Fruit fly (Drosophila melanogaster): ENCODE results near the gene eEF2.

Gene eEF2

DNA sequence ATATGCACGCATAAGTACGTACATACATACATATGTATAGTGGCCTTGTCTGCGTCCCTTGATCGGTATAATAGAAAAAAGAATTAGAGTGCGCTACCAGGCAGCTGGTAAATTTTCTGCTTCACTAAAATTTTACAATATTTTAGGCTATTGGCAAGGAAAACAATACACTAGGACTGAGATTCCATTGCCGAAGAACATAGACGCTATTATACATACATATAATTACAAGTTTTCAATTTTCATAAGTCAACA is 51.5 kb downstream of the eEF2 start:
- TF ChIP-seq Myc (optimal IDR thresholded peaks at IDR 0.05) (no peak), psq (optimal IDR thresholded peaks at IDR 0.05) (no peak), ttk (optimal IDR thresholded peaks at IDR 0.05) (no peak), insv (optimal IDR thresholded peaks at IDR 0.05) (no peak), Sin3A (optimal IDR thresholded peaks at IDR 0.05) (no peak), h (optimal IDR thresholded peaks at IDR 0.05) (no peak)

DNA sequence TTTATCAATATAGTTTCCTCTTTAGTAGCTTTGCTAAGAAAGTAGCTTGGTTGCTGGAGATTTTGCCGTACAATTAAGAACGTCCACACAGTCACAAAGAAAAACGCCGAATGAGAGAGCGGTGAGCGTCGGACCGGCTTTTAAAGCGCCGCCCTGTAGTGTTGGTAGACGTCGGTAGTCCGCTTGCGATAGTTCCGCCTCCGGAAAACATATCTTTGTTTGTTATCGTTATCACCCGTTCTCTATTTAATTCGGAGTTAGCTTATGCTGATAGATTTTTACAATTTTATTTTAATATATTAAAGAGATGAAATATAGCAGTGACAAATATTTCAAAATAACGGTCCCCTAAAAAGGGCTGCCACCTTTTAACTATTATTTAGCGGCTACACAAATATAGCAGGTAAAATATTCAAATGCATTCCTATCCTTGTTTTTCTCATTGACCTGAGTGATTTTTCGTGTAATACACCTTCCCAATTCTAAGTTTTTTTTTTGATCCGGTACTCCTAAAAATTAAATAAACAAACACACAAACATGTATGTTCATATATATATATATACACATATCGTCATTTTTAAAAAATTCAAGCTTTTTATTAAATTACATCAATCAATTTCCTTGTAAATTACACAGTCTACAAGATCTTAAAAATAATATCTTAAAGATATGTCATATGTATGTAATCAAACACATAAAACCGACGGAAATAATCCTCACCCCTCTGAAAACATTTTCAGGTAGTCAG is 52.0 kb downstream of the eEF2 start, which contains the start of gene Df31:
Gene Df31, minus strand, starts transcription at position 119 of the 749 bp plus-strand sequence.
- TF ChIP-seq Myc (optimal IDR thresholded peaks at IDR 0.05): no peak
- TF ChIP-seq h (optimal IDR thresholded peaks at IDR 0.05): no peak
- TF ChIP-seq psq (optimal IDR thresholded peaks at IDR 0.05): no peak
- TF ChIP-seq insv (optimal IDR thresholded peaks at IDR 0.05): no peak
- TF ChIP-seq ttk (optimal IDR thresholded peaks at IDR 0.05): no peak
- TF ChIP-seq Sin3A (optimal IDR thresholded peaks at IDR 0.05): no peak

DNA sequence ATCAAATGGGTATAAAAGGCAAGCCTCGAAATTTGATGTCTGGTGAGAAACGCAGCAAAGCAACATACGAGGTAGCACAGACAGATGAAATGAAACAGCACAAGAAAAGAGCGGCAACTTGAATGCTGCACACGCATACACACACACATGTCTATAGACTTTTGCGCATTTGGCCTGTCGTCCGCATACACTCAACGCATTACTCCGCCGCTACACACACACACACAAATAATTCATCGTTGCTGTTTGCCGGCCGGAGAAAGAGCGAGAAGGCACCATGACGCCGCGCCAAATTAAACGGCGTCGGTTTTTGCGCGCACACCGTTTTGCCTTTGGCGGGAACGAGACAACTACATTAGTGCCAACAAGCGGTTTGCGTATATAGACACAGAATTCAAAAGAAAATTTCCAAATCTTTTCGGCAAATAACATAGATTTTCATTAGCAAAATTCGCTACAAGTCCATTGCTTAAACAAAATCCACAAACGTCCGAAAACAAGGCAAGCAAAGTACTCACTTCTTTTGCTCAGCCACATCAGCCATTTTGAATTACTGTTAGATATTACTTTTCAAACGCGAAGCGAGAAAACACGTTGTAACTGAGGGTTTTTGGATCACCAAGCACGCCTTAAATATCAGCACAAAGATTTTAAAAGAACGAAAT is 52.7 kb downstream of the eEF2 start:
- TF ChIP-seq psq (optimal IDR thresholded peaks at IDR 0.05): no peak
- TF ChIP-seq ttk (optimal IDR thresholded peaks at IDR 0.05): no peak
- no peak for TF ChIP-seq Myc (optimal IDR thresholded peaks at IDR 0.05)
- no peak for TF ChIP-seq insv (optimal IDR thresholded peaks at IDR 0.05)
- TF ChIP-seq Sin3A (optimal IDR thresholded peaks at IDR 0.05): no peak
- no peak for TF ChIP-seq h (optimal IDR thresholded peaks at IDR 0.05)

DNA sequence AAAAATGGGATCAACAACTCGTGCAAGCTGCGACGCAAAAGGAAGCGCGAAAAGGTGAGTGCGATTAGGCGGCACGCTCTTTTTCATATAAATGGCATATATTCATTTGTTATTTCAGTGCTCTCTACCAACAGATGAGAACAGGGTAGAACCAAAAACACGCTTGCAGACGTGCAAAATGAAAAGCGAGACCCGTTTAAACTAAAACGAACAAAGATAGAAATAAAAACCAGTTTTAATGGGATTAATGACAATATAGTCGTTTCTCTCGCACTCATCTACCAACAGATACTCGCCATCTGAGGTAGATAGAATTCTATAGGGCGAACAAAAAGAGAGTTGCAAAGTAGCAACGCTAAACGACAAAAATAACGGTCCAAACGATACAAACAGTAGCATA is 53.4 kb downstream of the eEF2 start:
- TF ChIP-seq h (optimal IDR thresholded peaks at IDR 0.05) (no peak), insv (optimal IDR thresholded peaks at IDR 0.05) (no peak), ttk (optimal IDR thresholded peaks at IDR 0.05) (no peak), psq (optimal IDR thresholded peaks at IDR 0.05) (no peak), Myc (optimal IDR thresholded peaks at IDR 0.05) (no peak), Sin3A (optimal IDR thresholded peaks at IDR 0.05) (no peak)

DNA sequence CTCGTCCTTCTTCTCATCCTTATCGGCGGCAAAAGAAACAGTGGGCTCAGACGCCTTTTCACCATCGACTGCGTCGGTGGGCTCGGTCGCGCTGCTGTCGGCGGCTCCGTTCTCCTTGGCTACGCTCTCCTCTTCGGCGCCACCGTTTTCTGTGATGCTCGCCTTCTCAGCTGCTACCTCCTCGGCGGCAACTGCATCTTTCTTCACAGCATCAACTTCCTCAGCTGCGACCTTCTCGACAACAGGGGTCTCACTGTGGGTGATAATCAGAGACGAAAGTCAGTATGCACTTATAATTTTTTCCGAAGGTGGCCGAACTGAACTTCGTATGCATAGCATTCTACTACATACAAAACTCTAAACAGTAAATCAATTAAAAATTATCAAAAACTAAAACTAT is 54.0 kb downstream of the eEF2 start:
- no peak for TF ChIP-seq ttk (optimal IDR thresholded peaks at IDR 0.05)
- no peak for TF ChIP-seq Myc (optimal IDR thresholded peaks at IDR 0.05)
- TF ChIP-seq insv (optimal IDR thresholded peaks at IDR 0.05): no peak
- TF ChIP-seq Sin3A (optimal IDR thresholded peaks at IDR 0.05): no peak
- TF ChIP-seq psq (optimal IDR thresholded peaks at IDR 0.05): no peak
- TF ChIP-seq h (optimal IDR thresholded peaks at IDR 0.05): no peak
